Worm (Caenorhabditis elegans): Measurements from ENCODE around the gene T28H10.1.

The T28H10.1 gene

ce11 chrV:12470324-12470723 is 33.3 kb upstream of the T28H10.1 start:
- TF ChIP-seq fkh-8 (tag; optimal IDR thresholded peaks at IDR 0.05) (no peak), nhr-12 (tag; optimal IDR thresholded peaks at IDR 0.05) (no peak), nhr-71 (tag; optimal IDR thresholded peaks at IDR 0.05) (no peak), unc-30 (tag; optimal IDR thresholded peaks at IDR 0.05) (no peak), ceh-88 (GFP tag; IDR thresholded peaks at IDR 0.05) (no peak), isw-1 (GFP tag; IDR thresholded peaks at IDR 0.05) (no peak), vab-15 (tag; optimal IDR thresholded peaks at IDR 0.05) (no peak), lin-35 (GFP tag; optimal IDR thresholded peaks at IDR 0.05) (no peak)

- no peak for TF ChIP-seq nhr-90 (tag; optimal IDR thresholded peaks at IDR 0.05; ENCODE audit: poor library complexity)
- no peak for TF ChIP-seq blmp-1 (tag; optimal IDR thresholded peaks at IDR 0.05)
- TF ChIP-seq elt-2 (tag; optimal IDR thresholded peaks at IDR 0.05) = peak; percentile 74
- peak in 1 of 2 experiments; percentile 13 for TF ChIP-seq lin-35 (GFP tag; optimal IDR thresholded peaks at IDR 0.05)
Observed at ce11 chrV:12475360-12475759, 28.2 kb upstream of the T28H10.1 start.

DNA sequence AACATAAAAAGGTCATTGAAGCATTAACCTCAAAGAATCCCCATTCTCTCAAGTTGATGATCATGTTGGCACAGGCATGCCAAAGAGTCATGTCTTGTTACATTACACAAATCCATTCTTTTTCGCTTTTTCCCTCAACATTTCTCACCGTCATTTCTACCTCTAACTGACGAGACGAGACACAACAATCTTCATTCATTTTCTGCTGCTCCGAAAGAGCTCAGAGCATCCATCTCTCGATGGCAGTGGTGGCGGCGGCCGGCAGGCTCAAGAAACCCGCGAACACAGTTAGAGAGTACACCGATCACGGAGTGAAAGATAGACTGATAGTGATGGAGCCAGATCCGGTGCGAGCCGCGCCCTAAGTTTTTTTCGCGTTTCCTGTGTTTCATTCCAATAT is 26.5 kb upstream of the T28H10.1 start:
- TF ChIP-seq nhr-71 (tag; optimal IDR thresholded peaks at IDR 0.05) (peak; percentile 41), nhr-19 (GFP tag; conservative IDR thresholded peaks at IDR 0.05) (0 out of 2 replicates have a peak, but pooled peaks have one; percentile 10), rnt-1 (tag; optimal IDR thresholded peaks at IDR 0.05) (peak; percentile 61), pax-3 (tag; optimal IDR thresholded peaks at IDR 0.05) (no peak), lin-35 (GFP tag; optimal IDR thresholded peaks at IDR 0.05) (peak in 1 of 2 experiments; percentile 9), snpc-4 (tag; optimal IDR thresholded peaks at IDR 0.05) (no peak), snu-23 (GFP tag; optimal IDR thresholded peaks at IDR 0.05) (peak; percentile 23), alr-1 (tag; optimal IDR thresholded peaks at IDR 0.05; ENCODE audit: borderline replicate concordance) (no peak), skn-1 (tag; optimal IDR thresholded peaks at IDR 0.05) (no peak), pag-3 (tag; optimal IDR thresholded peaks at IDR 0.05; ENCODE audit: borderline replicate concordance, insufficient read depth) (peak; percentile 99), unc-130 (tag; optimal IDR thresholded peaks at IDR 0.05) (peak; percentile 10), hlh-4 (tag; optimal IDR thresholded peaks at IDR 0.05) (no peak), nhr-47 (tag; optimal IDR thresholded peaks at IDR 0.05) (no peak), zag-1 (tag; optimal IDR thresholded peaks at IDR 0.05) (no peak), lin-14 (GFP tag; optimal IDR thresholded peaks at IDR 0.05) (peak; percentile 70), fkh-4 (tag; optimal IDR thresholded peaks at IDR 0.05; ENCODE audit: borderline replicate concordance) (no peak), jun-1 (tag; optimal IDR thresholded peaks at IDR 0.05) (no peak), unc-98 (GFP tag; IDR thresholded peaks at IDR 0.05) (no peak)

ce11 chrV:12478111-12478510 is 25.5 kb upstream of the T28H10.1 start, which contains the start of gene atn-1:
Gene atn-1 (plus strand): TSS chrV:12478411.
- TF ChIP-seq nhr-11 (tag; optimal IDR thresholded peaks at IDR 0.05) (no peak), nhr-84 (tag; optimal IDR thresholded peaks at IDR 0.05) (no peak), ceh-63 (GFP tag; optimal IDR thresholded peaks at IDR 0.05) (no peak), unc-98 (GFP tag; IDR thresholded peaks at IDR 0.05) (no peak), mef-2 (tag; optimal IDR thresholded peaks at IDR 0.05) (no peak)

- TF ChIP-seq lin-35 (GFP tag; optimal IDR thresholded peaks at IDR 0.05) (no peak), isw-1 (GFP tag; IDR thresholded peaks at IDR 0.05) (no peak), blmp-1 (tag; optimal IDR thresholded peaks at IDR 0.05) (no peak), ceh-88 (GFP tag; IDR thresholded peaks at IDR 0.05) (no peak), rnt-1 (tag; optimal IDR thresholded peaks at IDR 0.05) (peak; percentile 44), zip-4 (GFP tag; optimal IDR thresholded peaks at IDR 0.05) (no peak), aly-2 (tag; optimal IDR thresholded peaks at IDR 0.05) (no peak), F16B12.6 (tag; optimal IDR thresholded peaks at IDR 0.05) (no peak), efl-3 (GFP tag; optimal IDR thresholded peaks at IDR 0.05) (no peak), fkh-4 (tag; optimal IDR thresholded peaks at IDR 0.05; ENCODE audit: borderline replicate concordance) (no peak), jun-1 (tag; optimal IDR thresholded peaks at IDR 0.05) (no peak), egl-27 (tag; optimal IDR thresholded peaks at IDR 0.05) (no peak), nhr-84 (tag; optimal IDR thresholded peaks at IDR 0.05) (no peak), mep-1 (tag; optimal IDR thresholded peaks at IDR 0.05) (peak; percentile 32), sptf-1 (tag; optimal IDR thresholded peaks at IDR 0.05) (no peak), xbp-1 (tag; optimal IDR thresholded peaks at IDR 0.05) (no peak), swsn-7 (tag; optimal IDR thresholded peaks at IDR 0.05) (no peak), sox-4 (tag; optimal IDR thresholded peaks at IDR 0.05) (no peak), mef-2 (tag; optimal IDR thresholded peaks at IDR 0.05) (no peak), fkh-10 (GFP tag; optimal IDR thresholded peaks at IDR 0.05) (no peak), elt-3 (tag; optimal IDR thresholded peaks at IDR 0.05) (no peak), nhr-85 (tag) (no peak), pqm-1 (tag; optimal IDR thresholded peaks at IDR 0.05) (no peak)
Observed at ce11 chrV:12478990-12479389, 24.6 kb upstream of the T28H10.1 start.

Measured in whole organism, L1 larva.